Worm (Caenorhabditis elegans) whole organism, mixed stage, embryonic: ENCODE measurements around the gene nos-1.

ENCODE experiments used
- ceh-83 ChIP-seq: fragments of 200-800 bp; sonication (Bioruptor generic); optimal IDR thresholded peaks from 2 replicates; lab custom pipeline; 2018; ENCODE audit warnings: mild to moderate bottlenecking, missing genetic modification characterization, missing compliant biosample characterization
- elt-3 ChIP-seq: fragments of 150-350 bp; optimal IDR thresholded peaks from 2 replicates; lab custom pipeline; 2014; ENCODE audit warnings: missing biosample characterization, missing genetic modification characterization
- snpc-4 ChIP-seq: fragments of 150-350 bp; optimal IDR thresholded peaks from 2 replicates; lab custom pipeline; 2014; ENCODE audit warnings: missing biosample characterization, missing genetic modification characterization

DNA sequence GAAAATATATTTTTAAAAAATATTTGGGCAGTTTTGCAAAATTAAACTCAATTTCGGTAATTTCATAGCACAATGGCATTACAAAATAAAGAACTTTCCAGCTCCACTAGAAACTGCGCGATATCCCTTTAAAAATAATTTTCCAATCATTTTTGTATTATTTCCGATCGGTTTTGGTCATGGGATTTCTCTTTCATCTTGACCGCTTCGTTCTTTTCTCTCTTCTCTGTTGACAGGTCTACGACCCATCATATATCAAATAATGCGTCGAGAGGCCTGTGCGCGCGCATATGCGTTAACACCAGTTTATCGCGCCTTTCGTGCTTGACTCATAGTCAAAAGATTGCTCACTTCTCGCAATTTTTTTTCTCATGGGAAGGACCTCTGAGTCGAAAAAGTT lies 35.6 kb upstream of the nos-1 start:
- no peak for TF ChIP-seq ceh-83
- no peak for TF ChIP-seq elt-3 (tag; lab: Kevin White, UChicago)
- TF ChIP-seq snpc-4 (tag; lab: Kevin White, UChicago), result no peak
